Worm (Caenorhabditis elegans) whole organism, L3 larva: ENCODE results near the gene C04E6.7.

ENCODE experiments used
- R02D3.7 ChIP-seq: fragments of 150-350 bp; optimal IDR thresholded peaks from 2 replicates; lab custom pipeline; 2014; ENCODE audit warnings: missing biosample characterization, missing genetic modification characterization
- ZK546.5 ChIP-seq: sonication (generic microtip); optimal IDR thresholded peaks from 2 replicates; lab custom pipeline; 2017; ENCODE audit warnings: missing biosample characterization, missing genetic modification characterization
- ceh-9 ChIP-seq: sonication (generic microtip); optimal IDR thresholded peaks from 2 replicates; lab custom pipeline; 2018; ENCODE audit warnings: missing biosample characterization, missing genetic modification characterization
- egl-27 ChIP-seq: sonication (generic microtip); optimal IDR thresholded peaks from 4 replicates; lab custom pipeline; 2017; ENCODE audit warnings: missing biosample characterization, missing genetic modification reagents, missing genetic modification characterization
- egl-5 ChIP-seq: fragments of 150-350 bp; optimal IDR thresholded peaks from 2 replicates; lab custom pipeline; 2017; ENCODE audit warnings: missing biosample characterization, missing genetic modification reagents, missing genetic modification characterization, inconsistent platforms
- elt-1 ChIP-seq: fragments of 150-350 bp; optimal IDR thresholded peaks from 2 replicates; lab custom pipeline; 2014; ENCODE audit warnings: missing biosample characterization, missing genetic modification characterization
- elt-3 ChIP-seq, 3 experiments: fragments of 150-350 bp in 1 of 3; sonication (generic microtip) in 2 of 3; optimal IDR thresholded peaks; 2 replicates in 2 of 3; 4 replicates in 1 of 3; lab custom pipeline; 2014 to 2017; ENCODE audit warnings: missing biosample characterization in 3 of 3, missing genetic modification characterization in 3 of 3
- eor-1 ChIP-seq, 2 experiments: fragments of 150-350 bp; optimal IDR thresholded peaks; 2 replicates each; lab custom pipeline; 2014 to 2018; ENCODE audit warnings: missing biosample characterization in 2 of 2, missing genetic modification characterization in 2 of 2
- fkh-10 ChIP-seq: sonication (generic microtip); optimal IDR thresholded peaks from 2 replicates; lab custom pipeline; 2017; ENCODE audit warnings: missing biosample characterization, missing genetic modification reagents, missing genetic modification characterization
- fkh-2 ChIP-seq: fragments of 150-350 bp; optimal IDR thresholded peaks from 2 replicates; lab custom pipeline; 2014; ENCODE audit warnings: missing biosample characterization, missing genetic modification reagents, missing genetic modification characterization
- hmg-11 ChIP-seq: sonication (generic microtip); optimal IDR thresholded peaks from 2 replicates; lab custom pipeline; 2016; ENCODE audit warnings: missing genetic modification characterization, missing compliant biosample characterization
- jun-1 ChIP-seq: fragments of 150-350 bp; optimal IDR thresholded peaks from 2 replicates; lab custom pipeline; 2014; ENCODE audit warnings: missing biosample characterization, missing genetic modification reagents, missing genetic modification characterization
- lin-39 ChIP-seq: fragments of 150-350 bp; optimal IDR thresholded peaks from 2 replicates; lab custom pipeline; 2018; ENCODE audit warnings: missing biosample characterization, missing genetic modification reagents, missing genetic modification characterization
- lsy-12 ChIP-seq: sonication (generic microtip); optimal IDR thresholded peaks from 2 replicates; lab custom pipeline; 2016; ENCODE audit warnings: mild to moderate bottlenecking, missing genetic modification characterization, missing compliant biosample characterization
- mml-1 ChIP-seq: fragments of 150-350 bp; sonication (generic microtip); optimal IDR thresholded peaks from 3 replicates; lab custom pipeline; 2014; ENCODE audit warnings: missing biosample characterization, missing genetic modification characterization
- nfya-1 ChIP-seq: sonication (generic microtip); optimal IDR thresholded peaks from 2 replicates; lab custom pipeline; 2017; ENCODE audit warnings: missing genetic modification characterization, mild to moderate bottlenecking, missing compliant biosample characterization, antibody characterized with exemption, moderate library complexity; ENCODE audit not compliant: insufficient read depth
- nhr-11 ChIP-seq: fragments of 150-350 bp; optimal IDR thresholded peaks from 2 replicates; lab custom pipeline; 2014; ENCODE audit warnings: missing biosample characterization, missing genetic modification characterization
- nhr-23 ChIP-seq: fragments of 150-350 bp; optimal IDR thresholded peaks from 2 replicates; lab custom pipeline; 2014; ENCODE audit warnings: missing biosample characterization, missing genetic modification reagents, missing genetic modification characterization
- nhr-237 ChIP-seq: fragments of 150-350 bp; optimal IDR thresholded peaks from 2 replicates; lab custom pipeline; 2014; ENCODE audit warnings: missing biosample characterization, missing genetic modification characterization
- nhr-28 ChIP-seq: fragments of 150-350 bp; optimal IDR thresholded peaks from 2 replicates; lab custom pipeline; 2014; ENCODE audit warnings: missing biosample characterization, missing genetic modification characterization
- nhr-43 ChIP-seq: sonication (generic microtip); optimal IDR thresholded peaks from 2 replicates; lab custom pipeline; 2016; ENCODE audit warnings: mild to moderate bottlenecking, missing genetic modification characterization, missing compliant biosample characterization; ENCODE audit not compliant: poor library complexity, severe bottlenecking
- nhr-76 ChIP-seq: fragments of 150-350 bp; sonication (generic microtip); optimal IDR thresholded peaks from 5 replicates; lab custom pipeline; 2014; ENCODE audit warnings: missing biosample characterization, missing genetic modification characterization
- pha-4 ChIP-seq: fragments of 150-350 bp; optimal IDR thresholded peaks from 2 replicates; lab custom pipeline; 2014; ENCODE audit warnings: missing biosample characterization, missing genetic modification reagents, missing genetic modification characterization
- pqm-1 ChIP-seq: fragments of 150-350 bp; optimal IDR thresholded peaks from 2 replicates; lab custom pipeline; 2017; ENCODE audit warnings: missing biosample characterization, missing genetic modification characterization, inconsistent platforms
- skn-1 ChIP-seq: fragments of 150-350 bp; optimal IDR thresholded peaks from 2 replicates; lab custom pipeline; 2014; ENCODE audit warnings: missing biosample characterization, missing genetic modification characterization
- snpc-4 ChIP-seq: fragments of 150-350 bp; optimal IDR thresholded peaks from 2 replicates; lab custom pipeline; 2014; ENCODE audit warnings: missing biosample characterization, missing genetic modification characterization
- unc-62 ChIP-seq: fragments of 150-350 bp; sonication (generic microtip); optimal IDR thresholded peaks from 4 replicates; lab custom pipeline; 2014; ENCODE audit warnings: missing biosample characterization, missing genetic modification reagents, missing genetic modification characterization
- ztf-4 ChIP-seq: fragments of 150-350 bp; optimal IDR thresholded peaks from 2 replicates; lab custom pipeline; 2014; ENCODE audit warnings: missing biosample characterization, missing genetic modification characterization

The C04E6.7 gene

DNA sequence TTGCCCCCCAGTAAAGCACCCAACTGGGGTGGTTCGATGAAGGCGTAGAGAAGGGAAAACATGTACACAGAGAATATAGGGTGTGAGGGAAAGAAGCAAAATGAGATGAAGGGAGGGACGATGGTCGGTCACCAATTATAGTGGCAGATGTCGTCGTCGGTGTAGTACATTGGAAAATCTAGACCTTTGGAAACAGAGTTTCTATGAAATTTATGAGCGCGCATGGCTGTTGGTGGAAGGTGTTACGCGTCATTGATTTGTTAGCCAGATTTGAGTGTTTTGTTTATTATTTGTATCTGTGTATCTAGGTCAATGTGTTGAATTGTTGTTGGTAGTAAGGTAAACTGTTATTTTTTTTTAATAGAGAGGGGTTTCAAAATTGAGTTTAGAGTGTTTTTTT lies 46.4 kb upstream of the C04E6.7 start:
- peak; percentile 7 for TF ChIP-seq egl-5
- no peak for TF ChIP-seq snpc-4 (tag; lab: Kevin White, UChicago)
- TF ChIP-seq nhr-23, result peak; percentile 51

DNA sequence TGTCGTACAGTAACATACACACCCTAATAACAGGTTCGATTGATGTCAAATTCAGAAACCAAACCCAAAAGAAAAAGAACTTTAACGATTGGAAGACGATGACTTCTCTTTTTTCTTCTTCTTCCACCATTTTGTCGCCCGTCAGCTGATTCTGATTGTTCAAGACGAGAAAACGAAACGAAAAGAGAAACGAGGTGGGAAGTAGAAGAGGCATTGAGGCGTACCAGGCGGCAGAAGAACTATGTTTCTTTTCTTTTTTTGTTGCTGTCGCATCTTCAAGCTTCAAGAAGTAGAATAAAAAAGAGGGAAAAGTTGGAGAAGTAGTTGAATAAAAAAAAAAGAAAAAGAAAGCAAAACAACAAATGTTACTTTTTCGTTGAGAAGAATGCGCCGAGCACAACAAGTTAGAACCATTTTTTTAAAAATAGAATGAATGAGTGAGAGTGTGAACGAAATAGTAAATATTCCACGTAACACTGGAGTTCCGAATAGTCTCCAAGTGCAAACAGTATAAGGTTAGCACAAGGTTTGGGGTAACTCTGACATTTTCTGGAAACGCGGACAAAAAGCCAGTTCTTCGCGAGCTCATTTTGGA lies 45.0 kb upstream of the C04E6.7 start:
- TF ChIP-seq pha-4 (tag; lab: Kevin White, UChicago), result peak; percentile 7
- no peak for TF ChIP-seq nhr-76 (tag; lab: Kevin White, UChicago)
- peak; percentile 4 for TF ChIP-seq nfya-1 (tag; lab: Kevin White, UChicago)
- peak; percentile 44 for TF ChIP-seq fkh-10 (GFP tag; lab: Kevin White, UChicago)

DNA sequence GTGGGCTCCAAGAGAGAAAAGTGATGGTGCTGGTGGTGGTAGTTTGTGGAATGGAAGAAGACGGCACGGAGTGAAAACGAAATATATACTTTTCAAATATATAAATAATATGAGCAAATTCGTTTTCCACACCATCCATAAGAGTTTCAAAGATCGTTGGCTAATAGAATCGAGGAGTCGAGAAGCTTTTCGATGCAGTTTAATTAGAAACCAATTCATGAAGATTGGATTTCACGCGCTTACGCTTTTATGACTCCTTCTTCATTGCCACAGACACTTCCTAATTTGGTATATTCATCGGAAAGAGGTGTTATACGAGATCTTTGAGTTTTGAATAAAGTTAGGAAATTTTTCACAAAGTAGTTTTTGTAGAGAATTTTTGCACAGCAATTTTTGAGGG lies 42.4 kb upstream of the C04E6.7 start:
- TF ChIP-seq ceh-9 (no peak), R02D3.7 (tag; lab: Kevin White, UChicago) (no peak), nhr-237 (tag; lab: Kevin White, UChicago) (no peak), fkh-2 (tag; lab: Kevin White, UChicago) (no peak), nhr-23 (no peak), ZK546.5 (tag; lab: Kevin White, UChicago) (no peak), nhr-43 (tag; lab: Kevin White, UChicago) (no peak), skn-1 (tag; lab: Kevin White, UChicago) (no peak), elt-3 (tag; optimal IDR thresholded peaks at IDR 0.05; lab: Kevin White, UChicago) (no peak), nhr-28 (no peak), fkh-10 (GFP tag; lab: Kevin White, UChicago) (no peak), jun-1 (tag; lab: Kevin White, UChicago) (no peak), mml-1 (no peak), egl-27 (tag; lab: Kevin White, UChicago) (no peak)

DNA sequence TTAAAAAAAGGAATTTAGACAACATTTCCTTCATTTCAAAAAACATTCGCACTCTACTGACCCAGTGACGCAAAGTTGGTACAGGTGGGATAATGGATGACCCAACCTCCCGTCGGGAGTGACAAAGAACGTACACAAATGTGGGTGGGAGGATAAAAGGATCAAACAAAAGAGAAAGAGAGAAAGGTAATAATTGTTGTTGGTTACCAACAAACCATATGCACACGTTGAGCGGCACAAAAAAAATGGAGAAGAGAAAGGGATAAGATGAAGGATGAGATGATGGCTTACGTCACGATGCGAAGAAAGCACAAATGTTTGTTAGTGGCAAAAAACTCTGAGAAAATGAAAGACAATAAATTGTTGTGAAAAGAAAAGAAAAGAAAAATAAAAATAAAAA lies 41.5 kb upstream of the C04E6.7 start:
- TF ChIP-seq pha-4 (tag; lab: Kevin White, UChicago), result peak; percentile 60
- no peak for TF ChIP-seq eor-1 (tag; optimal IDR thresholded peaks at IDR 0.05; lab: Kevin White, UChicago)
- TF ChIP-seq lin-39 (tag; lab: Kevin White, UChicago), result peak; percentile 32

DNA sequence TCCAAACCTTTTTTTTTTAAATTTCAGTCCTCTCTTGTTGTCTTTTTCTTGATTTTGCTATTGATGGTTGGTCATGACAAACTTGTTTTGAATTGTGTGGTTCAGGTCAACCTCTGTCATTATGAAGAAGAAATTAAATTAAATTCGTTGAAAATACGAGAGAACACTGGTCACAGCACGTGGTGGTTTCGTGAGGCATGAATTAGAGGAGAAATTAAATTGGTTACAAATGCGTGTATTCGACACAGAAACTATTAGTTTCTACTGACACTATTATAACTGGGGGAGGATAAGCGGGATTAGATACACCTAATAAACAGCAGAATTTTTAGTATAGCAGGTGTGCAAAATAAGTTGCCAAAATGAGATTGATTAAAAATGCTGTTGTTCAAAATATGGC lies 41.0 kb upstream of the C04E6.7 start:
- TF ChIP-seq fkh-10 (GFP tag; lab: Kevin White, UChicago) (no peak), fkh-2 (tag; lab: Kevin White, UChicago) (no peak)

DNA sequence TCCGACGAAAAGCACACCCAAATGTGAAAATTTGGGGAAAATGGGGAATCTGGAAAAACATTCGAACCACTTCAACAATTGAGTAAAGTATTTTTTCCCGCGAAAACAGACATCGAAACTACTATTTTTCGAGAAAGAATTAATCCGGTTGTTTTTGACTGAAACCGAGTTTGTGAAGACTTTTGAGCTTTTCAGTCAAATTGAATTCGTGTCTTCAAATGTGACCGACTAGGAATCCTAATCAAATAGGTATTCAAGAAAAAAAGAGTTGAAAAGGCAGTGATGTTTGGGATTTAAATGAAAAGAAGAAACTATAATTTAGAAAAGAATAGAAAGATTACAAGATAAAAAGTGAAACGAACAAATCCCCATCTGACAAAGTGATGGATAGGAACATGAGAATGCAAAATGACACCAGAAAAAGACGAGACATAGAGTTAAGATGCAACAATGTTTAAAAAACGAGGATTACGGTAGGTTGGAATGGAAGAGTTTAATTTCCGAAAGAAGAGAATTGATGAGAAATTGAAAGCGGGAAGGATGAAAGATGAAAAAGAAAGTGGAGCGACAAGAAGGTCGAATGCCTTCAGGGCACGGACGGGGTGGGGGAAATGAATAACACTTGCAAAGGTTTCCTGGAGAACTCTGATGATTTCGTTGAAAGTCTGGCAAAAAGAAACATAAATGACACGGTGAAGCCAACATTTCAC lies 30.5 kb upstream of the C04E6.7 start, which contains the start of gene F26F12.8:
Gene F26F12.8 (minus strand): TSS at position 51 of the 710 bp plus-strand sequence.
- TF ChIP-seq unc-62 (GFP tag; lab: Kevin White, UChicago), result no peak
- no peak for TF ChIP-seq ZK546.5 (tag; lab: Kevin White, UChicago)
- TF ChIP-seq elt-1, result peak; percentile 58

DNA sequence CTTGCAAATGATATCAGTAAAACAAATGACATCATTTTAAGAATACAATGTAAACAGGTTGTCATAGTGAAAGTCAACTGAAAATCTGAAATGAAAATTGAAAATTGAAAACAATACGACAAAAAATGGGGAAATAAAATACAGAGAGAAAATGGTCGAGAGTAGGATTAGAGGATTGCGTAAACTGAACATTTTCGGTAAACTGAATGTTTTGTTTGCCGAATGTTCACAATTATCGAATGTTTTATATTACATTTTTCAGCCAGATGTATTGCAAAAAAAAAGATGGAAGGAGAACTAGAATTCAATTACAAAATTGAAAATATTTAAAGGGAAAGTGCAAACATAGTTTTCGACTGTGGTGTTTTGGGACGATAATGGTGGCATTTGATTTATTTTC lies 28.0 kb upstream of the C04E6.7 start, which contains the start of gene F26F12.5:
Gene F26F12.5 (minus strand): TSS at position 101 of the 400 bp plus-strand sequence.
- TF ChIP-seq lsy-12 (tag; lab: Kevin White, UChicago) (no peak), nhr-11 (no peak), snpc-4 (tag; lab: Kevin White, UChicago) (no peak)

DNA sequence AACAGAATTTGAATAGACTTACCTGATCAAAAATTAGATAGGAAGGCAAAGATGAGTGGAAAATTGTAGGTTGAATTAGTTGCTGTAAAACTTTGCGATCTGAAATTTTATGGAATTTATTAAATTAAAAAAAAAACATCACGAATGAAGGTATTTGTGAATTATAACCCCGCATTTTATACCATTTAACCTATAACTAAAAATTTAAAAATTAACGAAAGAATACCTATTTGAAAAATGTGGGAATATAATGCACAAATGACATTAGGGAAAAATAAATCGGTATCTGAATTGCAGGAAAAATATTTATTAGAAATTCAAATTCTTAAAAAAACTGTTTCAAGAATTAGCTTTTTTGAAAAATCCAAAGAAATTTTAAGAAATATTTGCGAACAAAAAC lies 23.9 kb upstream of the C04E6.7 start, which contains the start of gene F26F12.4:
Gene F26F12.4 (minus strand): TSS at position 101 of the 400 bp plus-strand sequence.
- TF ChIP-seq unc-62 (GFP tag; lab: Kevin White, UChicago), result no peak
- TF ChIP-seq ztf-4 (tag; lab: Kevin White, UChicago), result no peak
- TF ChIP-seq hmg-11, result no peak
- no peak for TF ChIP-seq fkh-2 (tag; lab: Kevin White, UChicago)
- no peak for TF ChIP-seq pqm-1 (tag; lab: Kevin White, UChicago)
- TF ChIP-seq, all 47 proteins: peak for 0
